Worm (Caenorhabditis elegans) whole organism, L3 larva: ENCODE data around the gene wago-10.

Experiments used
- fkh-10 ChIP-seq: sonication (generic microtip); optimal IDR thresholded peaks from 2 replicates; lab custom pipeline; 2017; ENCODE audit warnings: missing biosample characterization, missing genetic modification reagents, missing genetic modification characterization
- fos-1 ChIP-seq: fragments of 150-350 bp; optimal IDR thresholded peaks from 2 replicates; lab custom pipeline; 2014; ENCODE audit warnings: missing biosample characterization, missing genetic modification characterization
- mdl-1 ChIP-seq: fragments of 150-350 bp; optimal IDR thresholded peaks from 2 replicates; lab custom pipeline; 2014; ENCODE audit warnings: missing biosample characterization, missing genetic modification characterization
- nhr-11 ChIP-seq: fragments of 150-350 bp; optimal IDR thresholded peaks from 2 replicates; lab custom pipeline; 2014; ENCODE audit warnings: missing biosample characterization, missing genetic modification characterization
- nhr-77 ChIP-seq: fragments of 150-350 bp; optimal IDR thresholded peaks from 2 replicates; lab custom pipeline; 2014; ENCODE audit warnings: missing biosample characterization, missing genetic modification characterization
- pha-4 ChIP-seq: fragments of 150-350 bp; optimal IDR thresholded peaks from 2 replicates; lab custom pipeline; 2014; ENCODE audit warnings: missing biosample characterization, missing genetic modification reagents, missing genetic modification characterization
- tbx-2 ChIP-seq: sonication (generic microtip); optimal IDR thresholded peaks from 2 replicates; lab custom pipeline; 2016; ENCODE audit warnings: mild to moderate bottlenecking, missing genetic modification characterization, missing compliant biosample characterization
- unc-39 ChIP-seq: sonication (generic microtip); optimal IDR thresholded peaks from 4 replicates; lab custom pipeline; 2017; ENCODE audit warnings: missing biosample characterization, missing genetic modification characterization
- unc-62 ChIP-seq: fragments of 150-350 bp; sonication (generic microtip); optimal IDR thresholded peaks from 4 replicates; lab custom pipeline; 2014; ENCODE audit warnings: missing biosample characterization, missing genetic modification reagents, missing genetic modification characterization
- ztf-4 ChIP-seq: fragments of 150-350 bp; optimal IDR thresholded peaks from 2 replicates; lab custom pipeline; 2014; ENCODE audit warnings: missing biosample characterization, missing genetic modification characterization

DNA sequence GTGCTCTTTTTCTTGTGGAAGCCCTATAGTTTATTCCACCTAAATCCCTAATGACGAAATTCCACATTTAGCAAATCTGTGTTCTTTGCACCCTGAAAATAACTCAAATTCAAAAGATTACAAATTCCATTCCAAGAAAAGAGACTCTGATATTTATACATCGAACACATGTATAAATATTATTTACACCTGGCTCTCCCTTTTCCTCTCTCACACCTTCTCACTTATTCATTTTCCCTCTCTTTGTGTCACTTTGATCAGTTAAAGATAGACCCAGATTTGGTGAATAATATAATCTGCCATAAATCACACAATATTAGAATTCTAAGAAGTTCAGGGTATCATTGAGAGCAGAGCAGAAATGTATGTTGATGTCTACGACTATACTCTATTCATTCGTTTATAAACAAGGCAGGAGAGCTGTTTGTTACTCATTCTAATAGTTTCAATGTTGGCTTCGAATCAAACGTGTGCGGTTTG is 49.0 kb downstream of the wago-10 start, which contains the start of gene nhr-254:
- TF ChIP-seq nhr-11 (tag; lab: Kevin White, UChicago) (no peak), unc-39 (tag; lab: Kevin White, UChicago) (no peak), tbx-2 (tag; lab: Kevin White, UChicago) (no peak), fos-1 (tag; lab: Kevin White, UChicago) (no peak), nhr-77 (tag; lab: Kevin White, UChicago) (no peak), ztf-4 (tag; lab: Kevin White, UChicago) (no peak), mdl-1 (no peak), unc-62 (GFP tag; lab: Kevin White, UChicago) (no peak), fkh-10 (no peak), pha-4 (tag; lab: Kevin White, UChicago) (no peak)
